Fruit fly (Drosophila melanogaster): Measurements from ENCODE around the gene Rrp6.

The Rrp6 gene

dm6 chr3R:14903837-14904431, 17.9 kb upstream of the Rrp6 start, which contains the start of gene VhaPPA1-1 (continued):
- TF ChIP-seq usp (GFP tag; optimal IDR thresholded peaks at IDR 0.05): no peak
- TF ChIP-seq CG13894 (tag; optimal IDR thresholded peaks at IDR 0.05): no peak
- TF ChIP-seq unpg (GFP tag; optimal IDR thresholded peaks at IDR 0.05): peak; percentile 6
- TF ChIP-seq D (optimal IDR thresholded peaks at IDR 0.05): no peak
- no peak for TF ChIP-seq D (GFP tag; optimal IDR thresholded peaks at IDR 0.05)
- TF ChIP-seq slp2 (GFP tag; optimal IDR thresholded peaks at IDR 0.05): no peak
- TF ChIP-seq CG10274 (GFP tag; optimal IDR thresholded peaks at IDR 0.05): no peak
- TF ChIP-seq az2 (GFP tag; optimal IDR thresholded peaks at IDR 0.05): no peak
- TF ChIP-seq CG7963 (GFP tag; IDR thresholded peaks at IDR 0.05; ENCODE audit: partially characterized antibody): no peak
- TF ChIP-seq Trl (optimal IDR thresholded peaks at IDR 0.05): no peak
- TF ChIP-seq Trl (GFP tag; optimal IDR thresholded peaks at IDR 0.05): no peak
- TF ChIP-seq CG34224 (GFP tag; IDR thresholded peaks at IDR 0.05; ENCODE audit: partially characterized antibody): no peak; the same call in 2 of the 3 replicates
- TF ChIP-seq tio (GFP tag; optimal IDR thresholded peaks at IDR 0.05): no peak
- TF ChIP-seq CG10654 (GFP tag; optimal IDR thresholded peaks at IDR 0.05): no peak
- TF ChIP-seq pzg (GFP tag; optimal IDR thresholded peaks at IDR 0.05): peak; percentile 84
- TF ChIP-seq CG13624 (GFP tag; optimal IDR thresholded peaks at IDR 0.05): peak; percentile 62
- TF ChIP-seq Sox100B (GFP tag; optimal IDR thresholded peaks at IDR 0.05): no peak
- no peak for TF ChIP-seq CG9932 (GFP tag; IDR thresholded peaks at IDR 0.05)
- no peak for TF ChIP-seq Dfd (GFP tag; optimal IDR thresholded peaks at IDR 0.05)
- TF ChIP-seq ap (GFP tag; IDR thresholded peaks at IDR 0.05): no peak
- peak; percentile 5 for TF ChIP-seq Dek (tag; optimal IDR thresholded peaks at IDR 0.05)
- TF ChIP-seq gro (GFP tag; optimal IDR thresholded peaks at IDR 0.05): no peak
- 0 out of 2 replicates have a peak, but pooled peaks have one; percentile 4 for TF ChIP-seq Rfx (GFP tag; IDR thresholded peaks at IDR 0.05)
- TF ChIP-seq seq (GFP tag; IDR thresholded peaks at IDR 0.05): no peak
- no peak for TF ChIP-seq al (GFP tag; IDR thresholded peaks at IDR 0.05)
- no peak for TF ChIP-seq ATbp (GFP tag; optimal IDR thresholded peaks at IDR 0.05)
- no peak for TF ChIP-seq CG10209 (GFP tag; optimal IDR thresholded peaks at IDR 0.05)
- no peak for TF ChIP-seq Rx (GFP tag; IDR thresholded peaks at IDR 0.05)
- TF ChIP-seq Jarid2 (GFP tag; optimal IDR thresholded peaks at IDR 0.05): no peak
- no peak for TF ChIP-seq CG14667 (GFP tag; IDR thresholded peaks at IDR 0.05)
- no peak for TF ChIP-seq CG11085 (GFP tag; IDR thresholded peaks at IDR 0.05)
- no peak for TF ChIP-seq CG31365 (tag; optimal IDR thresholded peaks at IDR 0.05)
- TF ChIP-seq bab2 (GFP tag; optimal IDR thresholded peaks at IDR 0.05): no peak
- TF ChIP-seq CG17385 (GFP tag; optimal IDR thresholded peaks at IDR 0.05): no peak
- peak; percentile 77 for TF ChIP-seq Med (GFP tag)
- no peak for TF ChIP-seq btn (GFP tag; optimal IDR thresholded peaks at IDR 0.05)
- no peak for TF ChIP-seq CG6765 (GFP tag; optimal IDR thresholded peaks at IDR 0.05)
- no peak for TF ChIP-seq dmrt99B (tag; optimal IDR thresholded peaks at IDR 0.05)
- no peak for TF ChIP-seq fru (optimal IDR thresholded peaks at IDR 0.05)
- TF ChIP-seq Lpt (GFP tag; optimal IDR thresholded peaks at IDR 0.05): no peak
- TF ChIP-seq Camta (GFP tag; optimal IDR thresholded peaks at IDR 0.05): no peak
- peak; percentile 42 for TF ChIP-seq HmgZ (tag; optimal IDR thresholded peaks at IDR 0.05)
- no peak for TF ChIP-seq CG11398 (GFP tag; optimal IDR thresholded peaks at IDR 0.05)
- TF ChIP-seq CoRest (tag; optimal IDR thresholded peaks at IDR 0.05): peak; percentile 57
- TF ChIP-seq Nf-YC (tag; optimal IDR thresholded peaks at IDR 0.05): peak; percentile 60
- no peak for TF ChIP-seq CG13424 (tag; optimal IDR thresholded peaks at IDR 0.05)
- no peak for TF ChIP-seq CG13296 (GFP tag; optimal IDR thresholded peaks at IDR 0.05)
- no peak for TF ChIP-seq CG18262 (tag; optimal IDR thresholded peaks at IDR 0.05)
- no peak for TF ChIP-seq pros (GFP tag; optimal IDR thresholded peaks at IDR 0.05)
- no peak for TF ChIP-seq CG10959 (GFP tag; IDR thresholded peaks at IDR 0.05)
- TF ChIP-seq nerfin-2 (GFP tag; IDR thresholded peaks at IDR 0.05; ENCODE audit: partially characterized antibody): no peak; the same call in 1 of the 2 replicates
- TF ChIP-seq klu (GFP tag; IDR thresholded peaks at IDR 0.05): no peak
